Worm (Caenorhabditis elegans) whole organism, young adult: ENCODE results near the gene Y32F6A.5.

ENCODE experiments used
- Y67H2A.10 ChIP-seq: fragments of 200-800 bp; sonication (Bioruptor generic); conservative IDR thresholded peaks from 2 replicates; pipeline ENCODE4 v1.3.6; 2022; ENCODE audit warnings: missing genetic modification reagents, missing genetic modification characterization, missing compliant biosample characterization
- ama-1 ChIP-seq, 3 experiments: fragments of 150-350 bp in 1 of 3; sonication (generic microtip) in 2 of 3; optimal IDR thresholded peaks; 2 replicates each; lab custom pipeline; 2014 to 2018; ENCODE audit warnings: missing biosample characterization in 2 of 3, missing genetic modification characterization in 2 of 3, missing genetic modification reagents in 2 of 3
- hlh-26 ChIP-seq: fragments of 200-800 bp; sonication (Bioruptor generic); conservative IDR thresholded peaks from 2 replicates; pipeline ENCODE4 v1.3.6; 2022; ENCODE audit warnings: missing genetic modification reagents, missing genetic modification characterization, missing compliant biosample characterization
- hsf-1 ChIP-seq: fragments of 200-800 bp; sonication (Bioruptor generic); IDR thresholded peaks from 2 replicates; pipeline ENCODE4 v1.3.6; 2022; ENCODE audit warnings: missing genetic modification reagents, missing genetic modification characterization, missing compliant biosample characterization
- mes-4 ChIP-seq: sonication (generic microtip); optimal IDR thresholded peaks from 2 replicates; lab custom pipeline; 2016; ENCODE audit warnings: missing genotype, missing genetic modification characterization, missing compliant biosample characterization
- nhr-90 ChIP-seq: sonication (generic microtip); optimal IDR thresholded peaks from 2 replicates; lab custom pipeline; 2016; ENCODE audit warnings: missing genotype, mild to moderate bottlenecking, missing genetic modification characterization, missing compliant biosample characterization
- rcor-1 ChIP-seq: fragments of 200-800 bp; sonication (Bioruptor generic); IDR thresholded peaks from 2 replicates; pipeline ENCODE4 v1.3.6; 2022; ENCODE audit warnings: missing genetic modification reagents, missing genetic modification characterization, missing compliant biosample characterization
- unc-62 ChIP-seq: fragments of 150-350 bp; optimal IDR thresholded peaks from 2 replicates; lab custom pipeline; 2014; ENCODE audit warnings: missing biosample characterization, missing genetic modification reagents, missing genetic modification characterization

ce11 chrV:10467104-10467503, 13.7 kb upstream of the Y32F6A.5 start:
- TF ChIP-seq ama-1 (optimal IDR thresholded peaks at IDR 0.05; lab: Kevin White, UChicago) (no peak), ama-1 (GFP tag; optimal IDR thresholded peaks at IDR 0.05; lab: Kevin White, UChicago) (no peak), mes-4 (tag; lab: Kevin White, UChicago) (no peak), hlh-26 (no peak), rcor-1 (GFP tag; lab: Robert Waterston, UW) (no peak), nhr-90 (no peak), hsf-1 (no peak), unc-62 (no peak), Y67H2A.10 (no peak)
